Worm (Caenorhabditis elegans): ENCODE results near the gene ifa-1.

- no peak for TF ChIP-seq W03F9.2 (tag; optimal IDR thresholded peaks at IDR 0.05)
- no peak for TF ChIP-seq him-1 (tag; optimal IDR thresholded peaks at IDR 0.05)
Observed at ce11 chrX:11249392-11249791, 21.6 kb upstream of the ifa-1 start.

Data from whole organism, L4/young adult.